Fruit fly (Drosophila melanogaster): Measurements from ENCODE around the gene Ir7c.

The Ir7c gene

DNA sequence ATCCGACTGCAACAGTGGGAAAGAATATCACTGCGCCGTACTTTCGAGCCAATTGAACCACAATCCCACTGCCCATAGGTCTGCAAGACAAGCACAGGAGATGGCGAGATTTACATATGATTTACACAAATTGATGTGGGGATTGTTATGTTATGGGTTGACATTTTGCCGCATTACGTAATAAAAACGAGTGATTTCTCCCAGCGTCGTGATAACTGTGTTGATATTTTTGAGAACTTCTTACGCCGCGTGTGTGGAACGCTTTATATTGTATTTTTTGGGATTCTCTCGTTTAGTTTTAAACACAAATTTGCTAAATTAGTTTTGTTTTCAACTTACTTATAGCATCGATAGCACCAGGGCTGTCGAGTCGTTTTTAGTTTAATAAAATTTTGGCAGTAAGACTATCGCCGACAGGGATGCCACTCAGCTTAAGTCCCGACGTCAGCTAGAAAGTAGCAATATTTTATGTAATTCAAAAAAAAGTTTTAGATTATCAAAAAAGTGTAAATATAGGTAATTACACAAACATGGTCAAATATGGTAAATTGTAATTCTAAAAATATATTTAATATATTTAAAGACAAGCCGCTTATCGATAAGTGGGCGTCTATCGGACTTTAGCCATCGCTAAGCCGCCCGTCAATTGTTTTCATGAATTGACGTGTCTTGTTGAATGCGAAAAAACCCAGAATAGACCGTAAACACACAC is 19.4 kb downstream of the Ir7c start, which contains the start of the genes CG45089, ND-MNLL and p115 (continued):
- no peak for TF ChIP-seq CG4730 (GFP tag; IDR thresholded peaks at IDR 0.05)
- no peak for TF ChIP-seq Hand (GFP tag; optimal IDR thresholded peaks at IDR 0.05)
- TF ChIP-seq MESR4 (GFP tag; optimal IDR thresholded peaks at IDR 0.05) = peak; percentile 53
- TF ChIP-seq esg (GFP tag; conservative IDR thresholded peaks at IDR 0.05) = no peak; the same call in 1 of the 2 replicates
- TF ChIP-seq nerfin-1 (tag; optimal IDR thresholded peaks at IDR 0.05) = peak; percentile 41
- TF ChIP-seq otp (GFP tag; IDR thresholded peaks at IDR 0.05) = no peak
- peak; percentile 48 for TF ChIP-seq Hsf (GFP tag; optimal IDR thresholded peaks at IDR 0.05)
- TF ChIP-seq NK7.1 (GFP tag; optimal IDR thresholded peaks at IDR 0.05) = no peak
- no peak for TF ChIP-seq so (GFP tag; IDR thresholded peaks at IDR 0.05)
- TF ChIP-seq CG14965 (GFP tag; optimal IDR thresholded peaks at IDR 0.05; ENCODE audit: borderline replicate concordance) = no peak
- TF ChIP-seq Camta (GFP tag; optimal IDR thresholded peaks at IDR 0.05) = no peak
- peak; percentile 29 for TF ChIP-seq CG33557 (GFP tag; optimal IDR thresholded peaks at IDR 0.05)
- no peak for TF ChIP-seq pfk (GFP tag; optimal IDR thresholded peaks at IDR 0.05)
- no peak for TF ChIP-seq CG12104 (GFP tag; optimal IDR thresholded peaks at IDR 0.05)
- TF ChIP-seq MTF-1 (GFP tag; optimal IDR thresholded peaks at IDR 0.05; ENCODE audit: borderline replicate concordance) = no peak
- no peak for TF ChIP-seq CG6854 (GFP tag; optimal IDR thresholded peaks at IDR 0.05)
- peak in 1 of 2 experiments; percentile 31 for TF ChIP-seq chif (GFP tag; optimal IDR thresholded peaks at IDR 0.05)
- peak; percentile 6 for TF ChIP-seq gsb-n (tag; optimal IDR thresholded peaks at IDR 0.05)
- TF ChIP-seq CG12299 (tag; optimal IDR thresholded peaks at IDR 0.05) = no peak
- TF ChIP-seq Spps (tag; optimal IDR thresholded peaks at IDR 0.05) = peak; percentile 9
- TF ChIP-seq NC2β (GFP tag; optimal IDR thresholded peaks at IDR 0.05) = peak; percentile 12
- no peak for TF ChIP-seq Trl (optimal IDR thresholded peaks at IDR 0.05)
- peak; percentile 20 for TF ChIP-seq Trl (GFP tag; optimal IDR thresholded peaks at IDR 0.05)
- TF ChIP-seq maf-S (GFP tag; optimal IDR thresholded peaks at IDR 0.05) = no peak
- TF ChIP-seq CG17912 (GFP tag; optimal IDR thresholded peaks at IDR 0.05) = no peak
- peak; percentile 52 for TF ChIP-seq PHDP (tag; optimal IDR thresholded peaks at IDR 0.05)
- no peak for TF ChIP-seq pita (GFP tag; optimal IDR thresholded peaks at IDR 0.05)
- TF ChIP-seq jumu (GFP tag; optimal IDR thresholded peaks at IDR 0.05) = no peak
- peak; percentile 57 for TF ChIP-seq amos (GFP tag; IDR thresholded peaks at IDR 0.05; ENCODE audit: partially characterized antibody)
- TF ChIP-seq Opbp (GFP tag; IDR thresholded peaks at IDR 0.05; ENCODE audit: partially characterized antibody) = no peak; the same call in 2 of the 3 replicates
- TF ChIP-seq CG5180 (GFP tag; optimal IDR thresholded peaks at IDR 0.05) = no peak
- TF ChIP-seq CG6813 (GFP tag; optimal IDR thresholded peaks at IDR 0.05) = no peak
- peak; percentile 33 for TF ChIP-seq D19A (tag; optimal IDR thresholded peaks at IDR 0.05)
- TF ChIP-seq Dref (GFP tag; IDR thresholded peaks at IDR 0.05) = peak; percentile 66
- TF ChIP-seq CG9727 (GFP tag; optimal IDR thresholded peaks at IDR 0.05) = peak; percentile 71
- no peak for TF ChIP-seq bigmax (GFP tag; optimal IDR thresholded peaks at IDR 0.05)
- TF ChIP-seq CG31441 (GFP tag; IDR thresholded peaks at IDR 0.05) = peak; percentile 64
- TF ChIP-seq zfh2 (GFP tag; optimal IDR thresholded peaks at IDR 0.05) = peak; percentile 48
- TF ChIP-seq CG4707 (GFP tag; optimal IDR thresholded peaks at IDR 0.05) = no peak
- TF ChIP-seq fd64A (GFP tag; optimal IDR thresholded peaks at IDR 0.05) = no peak
- no peak for TF ChIP-seq CG11398 (GFP tag; optimal IDR thresholded peaks at IDR 0.05)
- peak; percentile 77 for TF ChIP-seq CG17829 (tag; optimal IDR thresholded peaks at IDR 0.05)
- TF ChIP-seq luna (GFP tag; optimal IDR thresholded peaks at IDR 0.05) = no peak
- TF ChIP-seq E2f1 (GFP tag; IDR thresholded peaks at IDR 0.05) = no peak
- TF ChIP-seq da (GFP tag; optimal IDR thresholded peaks at IDR 0.05) = no peak
- TF ChIP-seq CG3163 (GFP tag; optimal IDR thresholded peaks at IDR 0.05) = no peak
- TF ChIP-seq CG10274 (GFP tag; optimal IDR thresholded peaks at IDR 0.05) = no peak
- TF ChIP-seq nau (GFP tag; optimal IDR thresholded peaks at IDR 0.05) = no peak
- TF ChIP-seq CG6683 (GFP tag; optimal IDR thresholded peaks at IDR 0.05) = peak; percentile 0
- no peak for TF ChIP-seq emc (GFP tag; optimal IDR thresholded peaks at IDR 0.05)

Measured in whole organism, embryonic.